Fruit fly (Drosophila melanogaster) whole organism, embryonic: ENCODE data around the gene Rtnl1.

Source experiments
- Antp ChIP-seq: fragments of 200-800 bp; sonication (Bioruptor generic); optimal IDR thresholded peaks from 3 replicates; lab custom pipeline; 2016; ENCODE audit warnings: missing biosample characterization, missing genetic modification characterization
- B-H2 ChIP-seq: fragments of 200-800 bp; sonication (Bioruptor generic); optimal IDR thresholded peaks from 2 replicates; lab custom pipeline; 2018; ENCODE audit warnings: missing biosample characterization, mild to moderate bottlenecking, missing genetic modification characterization
- CG10321 ChIP-seq: fragments of 200-800 bp; sonication (Bioruptor generic); IDR thresholded peaks from 2 replicates; pipeline ENCODE4 v1.3.6; 2022; ENCODE audit warnings: missing biosample characterization, missing genetic modification characterization
- CG10654 ChIP-seq: fragments of 200-800 bp; sonication (Bioruptor generic); optimal IDR thresholded peaks from 2 replicates; lab custom pipeline; 2016; ENCODE audit warnings: missing biosample characterization, missing genetic modification characterization
- CG10959 ChIP-seq: fragments of 200-800 bp; sonication (Bioruptor generic); IDR thresholded peaks from 2 replicates; pipeline ENCODE4 v1.3.6; 2022; ENCODE audit warnings: missing biosample characterization, missing genetic modification characterization
- CG11085 ChIP-seq: fragments of 200-800 bp; sonication (Bioruptor generic); IDR thresholded peaks from 2 replicates; pipeline ENCODE4 v1.3.6; 2022; ENCODE audit warnings: missing biosample characterization, missing genetic modification characterization
- CG14965 ChIP-seq: fragments of 200-800 bp; sonication (Bioruptor generic); optimal IDR thresholded peaks from 2 replicates; lab custom pipeline; 2016; ENCODE audit warnings: missing biosample characterization, missing genetic modification characterization, borderline replicate concordance
- CG1602 ChIP-seq: fragments of 200-800 bp; sonication (Bioruptor generic); optimal IDR thresholded peaks from 3 replicates; lab custom pipeline; 2016; ENCODE audit warnings: missing biosample characterization, missing genetic modification characterization
- CG17359 ChIP-seq: fragments of 200-800 bp; sonication (Bioruptor generic); optimal IDR thresholded peaks from 3 replicates; lab custom pipeline; 2018; ENCODE audit warnings: missing biosample characterization, mild to moderate bottlenecking, missing genetic modification characterization, moderate library complexity
- CG30020 ChIP-seq: fragments of 200-800 bp; optimal IDR thresholded peaks from 2 replicates; lab custom pipeline; 2019; ENCODE audit warnings: missing biosample characterization, mild to moderate bottlenecking, missing genetic modification characterization, moderate library complexity
- CG32772 ChIP-seq: fragments of 200-800 bp; sonication (Bioruptor generic); IDR thresholded peaks from 2 replicates; pipeline ENCODE4 v1.3.6; 2022; ENCODE audit warnings: missing biosample characterization, missing genetic modification characterization
- CG33557 ChIP-seq: fragments of 200-800 bp; sonication (Bioruptor generic); optimal IDR thresholded peaks from 2 replicates; lab custom pipeline; 2019; ENCODE audit warnings: missing biosample characterization, mild to moderate bottlenecking, missing genetic modification characterization, moderate library complexity
- CG4360 ChIP-seq: fragments of 200-800 bp; sonication (Bioruptor generic); IDR thresholded peaks from 2 replicates; pipeline ENCODE4 v1.3.6; 2022; ENCODE audit warnings: missing biosample characterization, missing genetic modification characterization
- CG43689 ChIP-seq: fragments of 200-800 bp; sonication (Bioruptor generic); IDR thresholded peaks from 2 replicates; pipeline ENCODE4 v1.3.6; 2022; ENCODE audit warnings: missing biosample characterization, missing genetic modification characterization
- CG5180 ChIP-seq: fragments of 200-800 bp; sonication (Bioruptor generic); optimal IDR thresholded peaks from 3 replicates; lab custom pipeline; 2017; ENCODE audit warnings: missing biosample characterization, missing genetic modification characterization, mild to moderate bottlenecking, moderate library complexity, missing genetic modification reagents
- CG5953 ChIP-seq: fragments of 200-800 bp; sonication (Bioruptor generic); IDR thresholded peaks from 2 replicates; pipeline ENCODE4 v1.3.6; 2022; ENCODE audit warnings: missing biosample characterization, missing genetic modification characterization
- CG6854 ChIP-seq: fragments of 200-800 bp; sonication (Bioruptor generic); optimal IDR thresholded peaks from 3 replicates; lab custom pipeline; 2017; ENCODE audit warnings: missing biosample characterization, mild to moderate bottlenecking, missing genetic modification characterization
- CG7271 ChIP-seq: fragments of 200-800 bp; sonication (Bioruptor generic); optimal IDR thresholded peaks from 2 replicates; lab custom pipeline; 2018; ENCODE audit warnings: missing biosample characterization, mild to moderate bottlenecking, missing genetic modification characterization, moderate library complexity
- CG7786 ChIP-seq: fragments of 200-800 bp; sonication (Bioruptor generic); optimal IDR thresholded peaks from 2 replicates; lab custom pipeline; 2016; ENCODE audit warnings: missing biosample characterization, missing genetic modification characterization
- CG8359 ChIP-seq: fragments of 200-800 bp; sonication (Bioruptor generic); optimal IDR thresholded peaks from 2 replicates; lab custom pipeline; 2017; ENCODE audit warnings: missing biosample characterization, mild to moderate bottlenecking, missing genetic modification characterization, borderline replicate concordance
- CG9437 ChIP-seq: fragments of 200-800 bp; sonication (Bioruptor generic); optimal IDR thresholded peaks from 2 replicates; lab custom pipeline; 2018; ENCODE audit warnings: missing biosample characterization, mild to moderate bottlenecking, missing genetic modification characterization
- Dip3 ChIP-seq: fragments of 200-800 bp; sonication (Bioruptor generic); optimal IDR thresholded peaks from 3 replicates; lab custom pipeline; 2016; ENCODE audit warnings: missing biosample characterization, missing genetic modification characterization
- Elba2 ChIP-seq: fragments of 200-800 bp; sonication (Bioruptor generic); optimal IDR thresholded peaks from 3 replicates; lab custom pipeline; 2016; ENCODE audit warnings: missing biosample characterization, missing genetic modification characterization
- HLH54F ChIP-seq: fragments of 200-800 bp; sonication (Bioruptor generic); optimal IDR thresholded peaks from 3 replicates; lab custom pipeline; 2016; ENCODE audit warnings: missing biosample characterization, missing genetic modification characterization
- Hmx ChIP-seq: fragments of 200-800 bp; sonication (Bioruptor generic); optimal IDR thresholded peaks from 2 replicates; lab custom pipeline; 2016; ENCODE audit warnings: missing biosample characterization, missing genetic modification characterization
- Hr78 ChIP-seq, 2 experiments: fragments of 200-800 bp in 1 of 2; fragments of >200 bp in 1 of 2; sonication (Bioruptor generic) in 1 of 2; optimal IDR thresholded peaks; 2 replicates each; lab custom pipeline; 2017 to 2019; ENCODE audit warnings: missing biosample characterization in 2 of 2, missing genetic modification characterization in 2 of 2, mild to moderate bottlenecking in 1 of 2, moderate library complexity in 1 of 2
- Lim3 ChIP-seq: fragments of 200-800 bp; sonication (Bioruptor generic); IDR thresholded peaks from 2 replicates; pipeline ENCODE4 v1.3.6; 2022; ENCODE audit warnings: missing biosample characterization, missing genetic modification characterization
- Mrtf ChIP-seq: fragments of 200-800 bp; sonication (Bioruptor generic); IDR thresholded peaks from 3 replicates; pipeline ENCODE4 v1.3.6; 2022; ENCODE audit warnings: missing biosample characterization, missing genetic modification characterization
- NfI ChIP-seq: fragments of 200-800 bp; sonication (Bioruptor generic); optimal IDR thresholded peaks from 3 replicates; lab custom pipeline; 2018; ENCODE audit warnings: missing biosample characterization, mild to moderate bottlenecking, missing genetic modification characterization, moderate library complexity
- Rx ChIP-seq: fragments of 200-800 bp; sonication (Bioruptor generic); IDR thresholded peaks from 2 replicates; pipeline ENCODE4 v1.3.6; 2022; ENCODE audit warnings: missing biosample characterization, missing genetic modification characterization
- Vsx1 ChIP-seq: fragments of 200-800 bp; sonication (Bioruptor generic); optimal IDR thresholded peaks from 2 replicates; lab custom pipeline; 2017; ENCODE audit warnings: missing biosample characterization, mild to moderate bottlenecking, missing genetic modification characterization, missing genetic modification reagents
- btn ChIP-seq: fragments of 200-800 bp; sonication (Bioruptor generic); optimal IDR thresholded peaks from 2 replicates; lab custom pipeline; 2016; ENCODE audit warnings: missing biosample characterization, missing genetic modification characterization
- caup ChIP-seq: fragments of 200-800 bp; sonication (Bioruptor generic); optimal IDR thresholded peaks from 3 replicates; lab custom pipeline; 2017; ENCODE audit warnings: missing biosample characterization, mild to moderate bottlenecking, missing genetic modification characterization, moderate library complexity; ENCODE audit not compliant: severe bottlenecking
- croc ChIP-seq: fragments of 200-800 bp; sonication (Bioruptor generic); conservative IDR thresholded peaks from 3 replicates; pipeline ENCODE4 v1.3.6; 2022; ENCODE audit warnings: missing biosample characterization, missing genetic modification characterization
- disco-r ChIP-seq: fragments of 200-800 bp; sonication (Bioruptor generic); optimal IDR thresholded peaks from 2 replicates; lab custom pipeline; 2016; ENCODE audit warnings: missing biosample characterization, missing genetic modification characterization
- dmrt99B ChIP-seq: fragments of 200-800 bp; sonication (Bioruptor generic); optimal IDR thresholded peaks from 2 replicates; lab custom pipeline; 2018; ENCODE audit warnings: missing biosample characterization, mild to moderate bottlenecking, missing genetic modification characterization, moderate library complexity
- dysf ChIP-seq: fragments of 200-800 bp; sonication (Bioruptor generic); IDR thresholded peaks from 3 replicates; pipeline ENCODE4 v1.3.6; 2022; ENCODE audit warnings: missing biosample characterization, missing genetic modification characterization
- eyg ChIP-seq: fragments of 200-800 bp; sonication (Bioruptor generic); optimal IDR thresholded peaks from 3 replicates; lab custom pipeline; 2016; ENCODE audit warnings: missing biosample characterization, missing genetic modification characterization
- fd102C ChIP-seq: fragments of 200-800 bp; sonication (Bioruptor generic); optimal IDR thresholded peaks from 2 replicates; lab custom pipeline; 2018; ENCODE audit warnings: missing biosample characterization, mild to moderate bottlenecking, missing genetic modification characterization, moderate library complexity
- ftz-f1 ChIP-seq: fragments of 200-800 bp; sonication (Bioruptor generic); optimal IDR thresholded peaks from 2 replicates; lab custom pipeline; 2016; ENCODE audit warnings: missing biosample characterization, missing genetic modification characterization
- gro ChIP-seq: fragments of 200-800 bp; sonication (Bioruptor generic); optimal IDR thresholded peaks from 2 replicates; lab custom pipeline; 2016; ENCODE audit warnings: missing biosample characterization, missing genetic modification characterization
- ham ChIP-seq: fragments of 200-800 bp; sonication (Bioruptor generic); IDR thresholded peaks from 2 replicates; pipeline ENCODE4 v1.3.6; 2022; ENCODE audit warnings: missing biosample characterization, missing genetic modification characterization
- lola ChIP-seq, 3 experiments: fragments of >200 bp in 2 of 3; fragments of 200-800 bp in 1 of 3; sonication (Bioruptor generic) in 1 of 3; optimal IDR thresholded peaks; 2 replicates each; lab custom pipeline; 2017 to 2019; ENCODE audit warnings: missing biosample characterization in 3 of 3, missing genetic modification characterization in 3 of 3, mild to moderate bottlenecking in 1 of 3, moderate library complexity in 1 of 3
- mld ChIP-seq: fragments of 200-800 bp; sonication (Bioruptor generic); IDR thresholded peaks from 3 replicates; pipeline ENCODE4 v1.3.6; 2022; ENCODE audit warnings: missing biosample characterization, missing genetic modification characterization; ENCODE audit not compliant: partially characterized antibody
- nau ChIP-seq: fragments of 200-800 bp; sonication (Bioruptor generic); optimal IDR thresholded peaks from 3 replicates; lab custom pipeline; 2017; ENCODE audit warnings: missing biosample characterization, mild to moderate bottlenecking, missing genetic modification characterization, missing genetic modification reagents
- p53 ChIP-seq: fragments of 200-800 bp; sonication (Bioruptor generic); optimal IDR thresholded peaks from 2 replicates; lab custom pipeline; 2016; ENCODE audit warnings: missing biosample characterization, missing genetic modification characterization
- pb ChIP-seq: fragments of 200-800 bp; sonication (Bioruptor generic); optimal IDR thresholded peaks from 3 replicates; lab custom pipeline; 2016; ENCODE audit warnings: missing biosample characterization, missing genetic modification characterization
- repo ChIP-seq: fragments of 200-800 bp; sonication (Bioruptor generic); optimal IDR thresholded peaks from 2 replicates; lab custom pipeline; 2016; ENCODE audit warnings: missing biosample characterization, missing genetic modification characterization
- ro ChIP-seq: fragments of 200-800 bp; sonication (Bioruptor generic); IDR thresholded peaks from 2 replicates; pipeline ENCODE4 v1.3.6; 2022; ENCODE audit warnings: missing biosample characterization, missing genetic modification characterization
- row ChIP-seq: fragments of 200-800 bp; sonication (Bioruptor generic); IDR thresholded peaks from 3 replicates; pipeline ENCODE4 v1.3.6; 2022; ENCODE audit warnings: missing biosample characterization, missing genetic modification characterization

The Rtnl1 gene

dm6 chr2L:5043495-5044146, 34.1 kb upstream of the Rtnl1 start (continued):
- TF ChIP-seq dmrt99B (tag; lab: Kevin White, UChicago) (peak; percentile 50), pb (GFP tag; lab: Kevin White, UChicago) (no peak), nau (GFP tag; lab: Kevin White, UChicago) (no peak), NfI (GFP tag; lab: Kevin White, UChicago) (peak; percentile 62), CG14965 (no peak), CG10959 (GFP tag; lab: Robert Waterston, UW) (no peak), Hmx (GFP tag; lab: Kevin White, UChicago) (no peak), CG8359 (no peak), Antp (GFP tag; lab: Kevin White, UChicago) (peak; percentile 32), Rx (GFP tag; lab: Robert Waterston, UW) (0 out of 2 replicates have a peak, but pooled peaks have one; percentile 32), CG7786 (GFP tag; lab: Kevin White, UChicago) (peak; percentile 14), dysf (GFP tag; lab: Robert Waterston, UW) (peak; percentile 62; the same call in 2 of the 3 replicates), repo (GFP tag; lab: Kevin White, UChicago) (no peak), ftz-f1 (GFP tag; lab: Kevin White, UChicago) (no peak), CG9437 (GFP tag; lab: Kevin White, UChicago) (no peak), ro (GFP tag; lab: Robert Waterston, UW) (no peak), Vsx1 (no peak), lola (GFP tag; optimal IDR thresholded peaks at IDR 0.05; lab: Kevin White, UChicago) (no peak), gro (GFP tag; lab: Kevin White, UChicago) (no peak), CG32772 (GFP tag; lab: Robert Waterston, UW) (0 out of 2 replicates have a peak, but pooled peaks have one; percentile 14), btn (GFP tag; lab: Kevin White, UChicago) (no peak), CG10654 (GFP tag; lab: Kevin White, UChicago) (no peak), CG10321 (GFP tag; lab: Robert Waterston, UW) (no peak), B-H2 (GFP tag; lab: Kevin White, UChicago) (no peak), row (GFP tag; lab: Robert Waterston, UW) (peak; percentile 50), CG6854 (GFP tag; lab: Kevin White, UChicago) (no peak), ham (GFP tag; lab: Robert Waterston, UW) (no peak), CG17359 (peak; percentile 46), croc (GFP tag; lab: Robert Waterston, UW) (no peak), Dip3 (GFP tag; lab: Kevin White, UChicago) (peak; percentile 11), CG33557 (GFP tag; lab: Kevin White, UChicago) (no peak), CG11085 (GFP tag; lab: Robert Waterston, UW) (no peak), fd102C (GFP tag; lab: Kevin White, UChicago) (no peak), p53 (GFP tag; lab: Kevin White, UChicago) (no peak), Hr78 (GFP tag; optimal IDR thresholded peaks at IDR 0.05; lab: Kevin White, UChicago) (no peak), caup (GFP tag; lab: Kevin White, UChicago) (peak; percentile 9), CG30020 (tag; lab: Kevin White, UChicago) (no peak), CG4360 (no peak), eyg (GFP tag; lab: Kevin White, UChicago) (no peak), CG5953 (no peak), CG1602 (peak; percentile 2), mld (GFP tag; lab: Robert Waterston, UW) (no peak), HLH54F (GFP tag; lab: Kevin White, UChicago) (peak; percentile 18), Elba2 (no peak), Mrtf (GFP tag; lab: Robert Waterston, UW) (no peak), CG7271 (tag; lab: Kevin White, UChicago) (no peak), Lim3 (GFP tag; lab: Robert Waterston, UW) (no peak), disco-r (no peak), CG5180 (no peak), CG43689 (GFP tag; lab: Robert Waterston, UW) (no peak)
